Fruit fly (Drosophila melanogaster) whole organism, embryonic: Measurements from ENCODE around the gene Ccdc58.

Experiments used
- Bteb2 ChIP-seq: fragments of 200-800 bp; sonication (Bioruptor generic); optimal IDR thresholded peaks from 2 replicates; lab custom pipeline; 2016; ENCODE audit warnings: missing biosample characterization, missing genetic modification characterization
- CG15479 ChIP-seq: fragments of 200-800 bp; sonication (Bioruptor generic); optimal IDR thresholded peaks from 3 replicates; lab custom pipeline; 2019; ENCODE audit warnings: missing biosample characterization, mild to moderate bottlenecking, missing genetic modification characterization, moderate library complexity
- br ChIP-seq: fragments of >200 bp; optimal IDR thresholded peaks from 2 replicates; lab custom pipeline; 2017
- dysf ChIP-seq: fragments of 200-800 bp; sonication (Bioruptor generic); IDR thresholded peaks from 3 replicates; pipeline ENCODE4 v1.3.6; 2022; ENCODE audit warnings: missing biosample characterization, missing genetic modification characterization
- her ChIP-seq: fragments of 200-800 bp; sonication (Bioruptor generic); optimal IDR thresholded peaks from 2 replicates; lab custom pipeline; 2016; ENCODE audit warnings: missing biosample characterization, missing genetic modification characterization
- nerfin-2 ChIP-seq: fragments of 200-800 bp; sonication (Bioruptor generic); IDR thresholded peaks from 2 replicates; pipeline ENCODE4 v1.3.6; 2022; ENCODE audit warnings: missing biosample characterization, missing genetic modification characterization; ENCODE audit not compliant: partially characterized antibody

DNA sequence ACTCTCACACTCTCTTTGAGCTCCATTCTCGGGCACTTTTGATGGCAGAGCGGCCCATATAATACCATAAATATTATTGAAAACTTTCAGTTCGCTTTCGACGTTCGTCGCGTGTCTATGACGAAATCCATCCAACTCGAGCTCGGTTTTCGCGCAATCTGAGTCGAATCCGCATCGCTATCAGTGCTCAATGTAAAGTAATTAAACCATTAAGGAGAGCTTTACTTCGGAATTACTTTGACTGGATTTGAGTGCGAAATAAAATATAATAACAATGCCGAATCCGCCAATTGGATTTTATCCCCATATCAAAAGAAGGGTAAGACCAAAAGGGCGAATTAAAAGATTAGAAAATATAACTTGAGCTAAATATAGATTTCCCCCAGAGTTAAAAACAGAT, 43.1 kb downstream of the Ccdc58 start:
- TF ChIP-seq nerfin-2 (GFP tag; lab: Robert Waterston, UW) (no peak), dysf (no peak), her (no peak), Bteb2 (no peak), CG15479 (GFP tag; lab: Kevin White, UChicago) (no peak), br (lab: Kevin White, UChicago) (no peak)
